Worm (Caenorhabditis elegans) whole organism, L3 larva: ENCODE data around the gene F38B6.3.

Source experiments
- R02D3.7 ChIP-seq: fragments of 150-350 bp; optimal IDR thresholded peaks from 2 replicates; lab custom pipeline; 2014; ENCODE audit warnings: missing biosample characterization, missing genetic modification characterization
- ZK546.5 ChIP-seq: sonication (generic microtip); optimal IDR thresholded peaks from 2 replicates; lab custom pipeline; 2017; ENCODE audit warnings: missing biosample characterization, missing genetic modification characterization
- aly-2 ChIP-seq: fragments of 150-350 bp; optimal IDR thresholded peaks from 2 replicates; lab custom pipeline; 2014; ENCODE audit warnings: missing biosample characterization, missing genetic modification characterization
- ama-1 ChIP-seq: fragments of 150-350 bp; optimal IDR thresholded peaks from 2 replicates; lab custom pipeline; 2018
- ceh-16 ChIP-seq: sonication (generic microtip); optimal IDR thresholded peaks from 2 replicates; lab custom pipeline; 2017; ENCODE audit warnings: missing biosample characterization, missing genetic modification characterization
- ceh-28 ChIP-seq: fragments of 150-350 bp; optimal IDR thresholded peaks from 2 replicates; lab custom pipeline; 2014; ENCODE audit warnings: missing biosample characterization, missing genetic modification reagents, missing genetic modification characterization
- ceh-82 ChIP-seq: fragments of 150-350 bp; optimal IDR thresholded peaks from 2 replicates; lab custom pipeline; 2014; ENCODE audit warnings: missing biosample characterization, missing genetic modification characterization
- ceh-9 ChIP-seq: sonication (generic microtip); optimal IDR thresholded peaks from 2 replicates; lab custom pipeline; 2018; ENCODE audit warnings: missing biosample characterization, missing genetic modification characterization
- daf-12 ChIP-seq: fragments of 150-350 bp; optimal IDR thresholded peaks from 2 replicates; lab custom pipeline; 2014; ENCODE audit warnings: missing biosample characterization, missing genetic modification reagents, missing genetic modification characterization
- egl-27 ChIP-seq: sonication (generic microtip); optimal IDR thresholded peaks from 4 replicates; lab custom pipeline; 2017; ENCODE audit warnings: missing biosample characterization, missing genetic modification reagents, missing genetic modification characterization
- egl-5 ChIP-seq: fragments of 150-350 bp; optimal IDR thresholded peaks from 2 replicates; lab custom pipeline; 2017; ENCODE audit warnings: missing biosample characterization, missing genetic modification reagents, missing genetic modification characterization, inconsistent platforms
- elt-1 ChIP-seq: fragments of 150-350 bp; optimal IDR thresholded peaks from 2 replicates; lab custom pipeline; 2014; ENCODE audit warnings: missing biosample characterization, missing genetic modification characterization
- elt-2 ChIP-seq: sonication (generic microtip); optimal IDR thresholded peaks from 2 replicates; lab custom pipeline; 2016; ENCODE audit warnings: missing genetic modification reagents, mild to moderate bottlenecking, missing genetic modification characterization, missing compliant biosample characterization
- elt-3 ChIP-seq, 3 experiments: fragments of 150-350 bp in 1 of 3; sonication (generic microtip) in 2 of 3; optimal IDR thresholded peaks; 2 replicates in 2 of 3; 4 replicates in 1 of 3; lab custom pipeline; 2014 to 2017; ENCODE audit warnings: missing biosample characterization in 3 of 3, missing genetic modification characterization in 3 of 3
- eor-1 ChIP-seq, 2 experiments: fragments of 150-350 bp; optimal IDR thresholded peaks; 2 replicates each; lab custom pipeline; 2014 to 2018; ENCODE audit warnings: missing biosample characterization in 2 of 2, missing genetic modification characterization in 2 of 2
- fkh-10 ChIP-seq: sonication (generic microtip); optimal IDR thresholded peaks from 2 replicates; lab custom pipeline; 2017; ENCODE audit warnings: missing biosample characterization, missing genetic modification reagents, missing genetic modification characterization
- fkh-2 ChIP-seq: fragments of 150-350 bp; optimal IDR thresholded peaks from 2 replicates; lab custom pipeline; 2014; ENCODE audit warnings: missing biosample characterization, missing genetic modification reagents, missing genetic modification characterization
- fos-1 ChIP-seq: fragments of 150-350 bp; optimal IDR thresholded peaks from 2 replicates; lab custom pipeline; 2014; ENCODE audit warnings: missing biosample characterization, missing genetic modification characterization
- hmg-11 ChIP-seq: sonication (generic microtip); optimal IDR thresholded peaks from 2 replicates; lab custom pipeline; 2016; ENCODE audit warnings: missing genetic modification characterization, missing compliant biosample characterization
- jun-1 ChIP-seq: fragments of 150-350 bp; optimal IDR thresholded peaks from 2 replicates; lab custom pipeline; 2014; ENCODE audit warnings: missing biosample characterization, missing genetic modification reagents, missing genetic modification characterization
- lin-15B ChIP-seq: fragments of 150-350 bp; optimal IDR thresholded peaks from 2 replicates; lab custom pipeline; 2014; ENCODE audit warnings: missing biosample characterization, missing genetic modification characterization
- lin-39 ChIP-seq: fragments of 150-350 bp; optimal IDR thresholded peaks from 2 replicates; lab custom pipeline; 2018; ENCODE audit warnings: missing biosample characterization, missing genetic modification reagents, missing genetic modification characterization
- lsy-12 ChIP-seq: sonication (generic microtip); optimal IDR thresholded peaks from 2 replicates; lab custom pipeline; 2016; ENCODE audit warnings: mild to moderate bottlenecking, missing genetic modification characterization, missing compliant biosample characterization
- mdl-1 ChIP-seq: fragments of 150-350 bp; optimal IDR thresholded peaks from 2 replicates; lab custom pipeline; 2014; ENCODE audit warnings: missing biosample characterization, missing genetic modification characterization
- mml-1 ChIP-seq: fragments of 150-350 bp; sonication (generic microtip); optimal IDR thresholded peaks from 3 replicates; lab custom pipeline; 2014; ENCODE audit warnings: missing biosample characterization, missing genetic modification characterization
- nfya-1 ChIP-seq: sonication (generic microtip); optimal IDR thresholded peaks from 2 replicates; lab custom pipeline; 2017; ENCODE audit warnings: missing genetic modification characterization, mild to moderate bottlenecking, missing compliant biosample characterization, antibody characterized with exemption, moderate library complexity; ENCODE audit not compliant: insufficient read depth
- nhr-11 ChIP-seq: fragments of 150-350 bp; optimal IDR thresholded peaks from 2 replicates; lab custom pipeline; 2014; ENCODE audit warnings: missing biosample characterization, missing genetic modification characterization
- nhr-12 ChIP-seq: fragments of 150-350 bp; optimal IDR thresholded peaks from 2 replicates; lab custom pipeline; 2014; ENCODE audit warnings: missing biosample characterization, missing genetic modification characterization
- nhr-23 ChIP-seq: fragments of 150-350 bp; optimal IDR thresholded peaks from 2 replicates; lab custom pipeline; 2014; ENCODE audit warnings: missing biosample characterization, missing genetic modification reagents, missing genetic modification characterization
- nhr-237 ChIP-seq: fragments of 150-350 bp; optimal IDR thresholded peaks from 2 replicates; lab custom pipeline; 2014; ENCODE audit warnings: missing biosample characterization, missing genetic modification characterization
- nhr-25 ChIP-seq: sonication (generic microtip); optimal IDR thresholded peaks from 2 replicates; lab custom pipeline; 2017; ENCODE audit warnings: missing biosample characterization, missing genetic modification characterization
- nhr-28 ChIP-seq: fragments of 150-350 bp; optimal IDR thresholded peaks from 2 replicates; lab custom pipeline; 2014; ENCODE audit warnings: missing biosample characterization, missing genetic modification characterization
- nhr-43 ChIP-seq: sonication (generic microtip); optimal IDR thresholded peaks from 2 replicates; lab custom pipeline; 2016; ENCODE audit warnings: mild to moderate bottlenecking, missing genetic modification characterization, missing compliant biosample characterization; ENCODE audit not compliant: poor library complexity, severe bottlenecking
- nhr-67 ChIP-seq: fragments of 150-350 bp; optimal IDR thresholded peaks from 2 replicates; lab custom pipeline; 2014; ENCODE audit warnings: missing biosample characterization, missing genetic modification characterization
- nhr-76 ChIP-seq: fragments of 150-350 bp; sonication (generic microtip); optimal IDR thresholded peaks from 5 replicates; lab custom pipeline; 2014; ENCODE audit warnings: missing biosample characterization, missing genetic modification characterization
- nhr-77 ChIP-seq: fragments of 150-350 bp; optimal IDR thresholded peaks from 2 replicates; lab custom pipeline; 2014; ENCODE audit warnings: missing biosample characterization, missing genetic modification characterization
- pha-4 ChIP-seq: fragments of 150-350 bp; optimal IDR thresholded peaks from 2 replicates; lab custom pipeline; 2014; ENCODE audit warnings: missing biosample characterization, missing genetic modification reagents, missing genetic modification characterization
- pqm-1 ChIP-seq: fragments of 150-350 bp; optimal IDR thresholded peaks from 2 replicates; lab custom pipeline; 2017; ENCODE audit warnings: missing biosample characterization, missing genetic modification characterization, inconsistent platforms
- sea-2 ChIP-seq: fragments of 150-350 bp; sonication (generic microtip); optimal IDR thresholded peaks from 4 replicates; lab custom pipeline; 2014; ENCODE audit warnings: missing biosample characterization, missing genetic modification reagents, missing genetic modification characterization
- skn-1 ChIP-seq: fragments of 150-350 bp; optimal IDR thresholded peaks from 2 replicates; lab custom pipeline; 2014; ENCODE audit warnings: missing biosample characterization, missing genetic modification characterization
- snpc-4 ChIP-seq: fragments of 150-350 bp; optimal IDR thresholded peaks from 2 replicates; lab custom pipeline; 2014; ENCODE audit warnings: missing biosample characterization, missing genetic modification characterization
- tbx-2 ChIP-seq: sonication (generic microtip); optimal IDR thresholded peaks from 2 replicates; lab custom pipeline; 2016; ENCODE audit warnings: mild to moderate bottlenecking, missing genetic modification characterization, missing compliant biosample characterization
- unc-39 ChIP-seq: sonication (generic microtip); optimal IDR thresholded peaks from 4 replicates; lab custom pipeline; 2017; ENCODE audit warnings: missing biosample characterization, missing genetic modification characterization
- unc-62 ChIP-seq: fragments of 150-350 bp; sonication (generic microtip); optimal IDR thresholded peaks from 4 replicates; lab custom pipeline; 2014; ENCODE audit warnings: missing biosample characterization, missing genetic modification reagents, missing genetic modification characterization
- zag-1 ChIP-seq: fragments of 150-350 bp; optimal IDR thresholded peaks from 2 replicates; lab custom pipeline; 2014; ENCODE audit warnings: missing biosample characterization, missing genetic modification characterization
- ztf-11 ChIP-seq: fragments of 150-350 bp; optimal IDR thresholded peaks from 2 replicates; lab custom pipeline; 2014; ENCODE audit warnings: missing biosample characterization, missing genetic modification characterization
- ztf-4 ChIP-seq: fragments of 150-350 bp; optimal IDR thresholded peaks from 2 replicates; lab custom pipeline; 2014; ENCODE audit warnings: missing biosample characterization, missing genetic modification characterization

F38B6.3 gene

DNA sequence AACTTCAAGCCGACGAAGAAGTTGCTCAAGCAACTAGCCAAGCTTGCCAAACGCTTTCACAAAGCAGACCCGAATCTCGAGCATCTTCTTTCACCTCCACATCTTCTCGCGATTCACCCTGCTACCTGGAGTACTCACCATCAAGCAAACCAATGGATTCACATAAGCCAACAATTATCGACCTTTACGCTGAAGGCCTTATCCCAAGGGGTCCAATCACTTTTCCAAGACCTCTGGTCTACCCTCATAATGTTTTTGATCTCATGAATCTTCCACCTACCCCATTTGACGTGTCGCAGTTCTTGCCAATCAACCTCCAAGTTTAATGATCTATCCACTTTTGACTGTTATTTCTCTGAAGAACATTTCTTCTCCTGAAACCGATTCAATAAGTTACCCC, 49.9 kb downstream of the F38B6.3 start:
- TF ChIP-seq ama-1 (lab: Kevin White, UChicago) (peak; percentile 91), egl-5 (tag; lab: Kevin White, UChicago) (no peak)

DNA sequence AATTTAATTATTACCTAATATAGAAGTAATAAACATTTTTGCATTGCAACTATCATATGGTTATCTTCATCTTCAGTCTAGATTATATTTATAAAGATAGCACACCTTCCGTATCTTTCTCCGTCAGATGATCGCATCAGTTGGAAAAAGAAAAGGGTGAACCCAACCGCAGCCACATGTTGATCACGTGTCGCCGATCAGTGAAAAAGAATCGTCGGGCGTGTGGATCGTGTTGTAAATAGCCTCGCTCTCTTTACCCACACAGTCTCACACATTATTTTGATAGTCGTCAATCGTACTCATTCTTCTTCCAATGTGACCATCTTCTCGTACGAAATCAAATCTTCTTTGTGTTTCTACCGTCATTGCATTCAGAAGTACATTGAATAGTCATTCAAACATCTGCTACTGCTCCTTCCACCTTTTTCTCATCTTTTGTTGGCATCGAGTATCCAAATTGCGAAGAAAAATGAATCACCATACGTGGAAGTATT, 50.5 kb downstream of the F38B6.3 start:
- TF ChIP-seq lin-15B (tag; lab: Kevin White, UChicago) (no peak), zag-1 (tag; lab: Kevin White, UChicago) (no peak), nhr-43 (peak; percentile 88), ZK546.5 (tag; lab: Kevin White, UChicago) (no peak), nhr-67 (tag; lab: Kevin White, UChicago) (no peak), lin-39 (tag; lab: Kevin White, UChicago) (peak; percentile 17), elt-3 (tag; optimal IDR thresholded peaks at IDR 0.05; lab: Kevin White, UChicago) (peak; percentile 75 to 89 (median 84)), ceh-9 (tag; lab: Kevin White, UChicago) (no peak), unc-39 (tag; lab: Kevin White, UChicago) (no peak), jun-1 (tag; lab: Kevin White, UChicago) (peak; percentile 76), nhr-237 (tag; lab: Kevin White, UChicago) (no peak), ztf-11 (tag; lab: Kevin White, UChicago) (no peak), tbx-2 (tag; lab: Kevin White, UChicago) (peak; percentile 90), egl-27 (tag; lab: Kevin White, UChicago) (peak; percentile 91), ama-1 (lab: Kevin White, UChicago) (peak; percentile 99), elt-2 (tag; lab: Kevin White, UChicago) (peak; percentile 98), fkh-10 (no peak), fos-1 (tag; lab: Kevin White, UChicago) (peak; percentile 82), ceh-28 (peak; percentile 71), egl-5 (tag; lab: Kevin White, UChicago) (peak; percentile 80), R02D3.7 (tag; lab: Kevin White, UChicago) (peak; percentile 59), nhr-11 (tag; lab: Kevin White, UChicago) (peak; percentile 68), skn-1 (tag; lab: Kevin White, UChicago) (no peak), sea-2 (GFP tag; lab: Kevin White, UChicago) (no peak), lsy-12 (tag; lab: Kevin White, UChicago) (peak; percentile 89), pha-4 (peak; percentile 94), daf-12 (tag; lab: Kevin White, UChicago) (no peak), ceh-82 (peak; percentile 31), fkh-2 (no peak), mdl-1 (tag; lab: Kevin White, UChicago) (peak; percentile 99), pqm-1 (tag; lab: Kevin White, UChicago) (peak; percentile 89), hmg-11 (tag; lab: Kevin White, UChicago) (no peak), nfya-1 (tag; lab: Kevin White, UChicago) (peak; percentile 85), unc-62 (GFP tag; lab: Kevin White, UChicago) (peak; percentile 80), nhr-25 (peak; percentile 98), nhr-76 (tag; lab: Kevin White, UChicago) (peak; percentile 16), nhr-23 (tag; lab: Kevin White, UChicago) (peak; percentile 97), mml-1 (tag; lab: Kevin White, UChicago) (peak; percentile 92), nhr-12 (tag; lab: Kevin White, UChicago) (no peak), ceh-16 (tag; lab: Kevin White, UChicago) (no peak), eor-1 (tag; optimal IDR thresholded peaks at IDR 0.05; lab: Kevin White, UChicago) (peak in 1 of 2 experiments; percentile 71), ztf-4 (tag; lab: Kevin White, UChicago) (peak; percentile 85), nhr-77 (peak; percentile 13), aly-2 (tag; lab: Kevin White, UChicago) (no peak), elt-1 (tag; lab: Kevin White, UChicago) (peak; percentile 98), snpc-4 (tag; lab: Kevin White, UChicago) (peak; percentile 46), nhr-28 (peak; percentile 67)
